Fruit fly (Drosophila melanogaster) whole organism, embryonic: ENCODE data around the gene CG11672.

Source experiments
- Atf6 ChIP-seq: fragments of 200-800 bp; sonication (Bioruptor generic); IDR thresholded peaks from 2 replicates; pipeline ENCODE4 v1.3.6; 2022; ENCODE audit warnings: missing biosample characterization, missing genetic modification characterization
- Blimp-1 ChIP-seq: fragments of 200-800 bp; sonication (Bioruptor generic); optimal IDR thresholded peaks from 3 replicates; lab custom pipeline; 2018; ENCODE audit warnings: missing biosample characterization, missing genetic modification characterization, mild to moderate bottlenecking, moderate library complexity, missing genetic modification reagents
- CG11723 ChIP-seq: fragments of 200-800 bp; sonication (Bioruptor generic); optimal IDR thresholded peaks from 2 replicates; lab custom pipeline; 2017; ENCODE audit warnings: missing biosample characterization, mild to moderate bottlenecking, missing genetic modification characterization
- CG14965 ChIP-seq: fragments of 200-800 bp; sonication (Bioruptor generic); optimal IDR thresholded peaks from 2 replicates; lab custom pipeline; 2016; ENCODE audit warnings: missing biosample characterization, missing genetic modification characterization, borderline replicate concordance
- CG15479 ChIP-seq: fragments of 200-800 bp; sonication (Bioruptor generic); optimal IDR thresholded peaks from 3 replicates; lab custom pipeline; 2019; ENCODE audit warnings: missing biosample characterization, mild to moderate bottlenecking, missing genetic modification characterization, moderate library complexity
- CG15514 ChIP-seq: fragments of 200-800 bp; sonication (Bioruptor generic); optimal IDR thresholded peaks from 3 replicates; lab custom pipeline; 2017; ENCODE audit warnings: missing biosample characterization, missing genetic modification characterization, mild to moderate bottlenecking, moderate library complexity, missing genetic modification reagents
- CG15696 ChIP-seq: fragments of 200-800 bp; sonication (Bioruptor generic); optimal IDR thresholded peaks from 2 replicates; lab custom pipeline; 2019; ENCODE audit warnings: missing biosample characterization, mild to moderate bottlenecking, missing genetic modification characterization, moderate library complexity
- CG18476 ChIP-seq: fragments of 200-800 bp; sonication (Bioruptor generic); optimal IDR thresholded peaks from 2 replicates; lab custom pipeline; 2016; ENCODE audit warnings: missing biosample characterization, mild to moderate bottlenecking, missing genetic modification characterization
- CG2712 ChIP-seq: fragments of 200-800 bp; optimal IDR thresholded peaks from 3 replicates; lab custom pipeline; 2019; ENCODE audit warnings: missing biosample characterization, mild to moderate bottlenecking, missing genetic modification characterization, moderate library complexity
- CG3065 ChIP-seq: fragments of 200-800 bp; sonication (Bioruptor generic); optimal IDR thresholded peaks from 2 replicates; lab custom pipeline; 2016; ENCODE audit warnings: missing biosample characterization, missing genetic modification characterization
- CG4617 ChIP-seq: fragments of 200-800 bp; sonication (Bioruptor generic); optimal IDR thresholded peaks from 3 replicates; lab custom pipeline; 2016; ENCODE audit warnings: missing biosample characterization, missing genetic modification characterization, borderline replicate concordance
- CG5953 ChIP-seq: fragments of 200-800 bp; sonication (Bioruptor generic); IDR thresholded peaks from 2 replicates; pipeline ENCODE4 v1.3.6; 2022; ENCODE audit warnings: missing biosample characterization, missing genetic modification characterization
- CG6654 ChIP-seq: fragments of 200-800 bp; sonication (Bioruptor generic); optimal IDR thresholded peaks from 2 replicates; lab custom pipeline; 2017; ENCODE audit warnings: missing biosample characterization, mild to moderate bottlenecking, missing genetic modification characterization
- CG6854 ChIP-seq: fragments of 200-800 bp; sonication (Bioruptor generic); optimal IDR thresholded peaks from 3 replicates; lab custom pipeline; 2017; ENCODE audit warnings: missing biosample characterization, mild to moderate bottlenecking, missing genetic modification characterization
- CG8388 ChIP-seq: fragments of 200-800 bp; sonication (Bioruptor generic); optimal IDR thresholded peaks from 2 replicates; lab custom pipeline; 2019; ENCODE audit warnings: missing biosample characterization, mild to moderate bottlenecking, missing genetic modification characterization, moderate library complexity
- CG9727 ChIP-seq: fragments of 200-800 bp; sonication (Bioruptor generic); optimal IDR thresholded peaks from 3 replicates; lab custom pipeline; 2017; ENCODE audit warnings: missing biosample characterization, mild to moderate bottlenecking, missing genetic modification characterization
- CoRest ChIP-seq: fragments of 200-800 bp; sonication (Bioruptor generic); optimal IDR thresholded peaks from 3 replicates; lab custom pipeline; 2018; ENCODE audit warnings: missing biosample characterization, mild to moderate bottlenecking, missing genetic modification characterization, moderate library complexity
- Dll ChIP-seq: fragments of 200-800 bp; sonication (Bioruptor generic); IDR thresholded peaks from 4 replicates; pipeline ENCODE4 v1.3.6; 2022; ENCODE audit warnings: missing biosample characterization, missing genetic modification characterization; ENCODE audit not compliant: partially characterized antibody
- Dp ChIP-seq: fragments of 200-800 bp; sonication (Bioruptor generic); optimal IDR thresholded peaks from 2 replicates; lab custom pipeline; 2018; ENCODE audit warnings: missing biosample characterization, mild to moderate bottlenecking, missing genetic modification characterization, moderate library complexity
- HLH3B ChIP-seq: fragments of 200-800 bp; sonication (Bioruptor generic); IDR thresholded peaks from 2 replicates; pipeline ENCODE4 v1.3.6; 2022; ENCODE audit warnings: missing biosample characterization, missing genetic modification characterization
- HmgZ ChIP-seq: fragments of 200-800 bp; sonication (Bioruptor generic); optimal IDR thresholded peaks from 2 replicates; lab custom pipeline; 2018; ENCODE audit warnings: missing biosample characterization, mild to moderate bottlenecking, missing genetic modification characterization
- MTF-1 ChIP-seq: fragments of 200-800 bp; sonication (Bioruptor generic); optimal IDR thresholded peaks from 2 replicates; lab custom pipeline; 2018; ENCODE audit warnings: missing biosample characterization, mild to moderate bottlenecking, missing genetic modification characterization, borderline replicate concordance
- Mrtf ChIP-seq: fragments of 200-800 bp; sonication (Bioruptor generic); IDR thresholded peaks from 3 replicates; pipeline ENCODE4 v1.3.6; 2022; ENCODE audit warnings: missing biosample characterization, missing genetic modification characterization
- Nf-YA ChIP-seq: fragments of 200-800 bp; sonication (Bioruptor generic); IDR thresholded peaks from 2 replicates; pipeline ENCODE4 v1.3.6; 2022; ENCODE audit warnings: missing biosample characterization, missing genetic modification characterization
- Opbp ChIP-seq: fragments of 200-800 bp; sonication (Bioruptor generic); IDR thresholded peaks from 3 replicates; pipeline ENCODE4 v1.3.6; 2022; ENCODE audit warnings: missing biosample characterization, missing genetic modification characterization; ENCODE audit not compliant: partially characterized antibody
- Optix ChIP-seq: fragments of 200-800 bp; sonication (Bioruptor generic); IDR thresholded peaks from 3 replicates; pipeline ENCODE4 v1.3.6; 2022; ENCODE audit warnings: missing biosample characterization, missing genetic modification characterization
- Pdp1 ChIP-seq, 2 experiments: fragments of 200-800 bp; sonication (Bioruptor generic); optimal IDR thresholded peaks; 3 replicates each; lab custom pipeline; 2016; ENCODE audit warnings: missing biosample characterization in 2 of 2, missing genetic modification characterization in 2 of 2, mild to moderate bottlenecking in 1 of 2, moderate library complexity in 1 of 2
- Xbp1 ChIP-seq: fragments of 200-800 bp; sonication (Bioruptor generic); optimal IDR thresholded peaks from 3 replicates; lab custom pipeline; 2016; ENCODE audit warnings: missing biosample characterization, mild to moderate bottlenecking, missing genetic modification characterization
- bigmax ChIP-seq: fragments of 200-800 bp; sonication (Bioruptor generic); optimal IDR thresholded peaks from 2 replicates; lab custom pipeline; 2018; ENCODE audit warnings: missing biosample characterization, mild to moderate bottlenecking, missing genetic modification characterization
- bowl ChIP-seq: fragments of 200-800 bp; sonication (Bioruptor generic); IDR thresholded peaks from 2 replicates; pipeline ENCODE4 v1.3.6; 2022; ENCODE audit warnings: missing biosample characterization, missing genetic modification characterization
- cas ChIP-seq: fragments of 200-800 bp; sonication (Bioruptor generic); IDR thresholded peaks from 2 replicates; pipeline ENCODE4 v1.3.6; 2022; ENCODE audit warnings: missing biosample characterization, missing genetic modification characterization
- crc ChIP-seq: fragments of 200-800 bp; sonication (Bioruptor generic); optimal IDR thresholded peaks from 2 replicates; lab custom pipeline; 2016; ENCODE audit warnings: missing biosample characterization, missing genetic modification characterization
- ewg ChIP-seq: fragments of 200-800 bp; sonication (Bioruptor generic); optimal IDR thresholded peaks from 3 replicates; lab custom pipeline; 2017; ENCODE audit warnings: mild to moderate bottlenecking, missing biosample characterization, missing genetic modification reagents, missing genetic modification characterization
- eyg ChIP-seq: fragments of 200-800 bp; sonication (Bioruptor generic); optimal IDR thresholded peaks from 3 replicates; lab custom pipeline; 2016; ENCODE audit warnings: missing biosample characterization, missing genetic modification characterization
- gfzf ChIP-seq: fragments of 200-800 bp; sonication (Bioruptor generic); optimal IDR thresholded peaks from 2 replicates; lab custom pipeline; 2016; ENCODE audit warnings: missing biosample characterization, mild to moderate bottlenecking, missing genetic modification characterization, moderate library complexity
- ham ChIP-seq: fragments of 200-800 bp; sonication (Bioruptor generic); IDR thresholded peaks from 2 replicates; pipeline ENCODE4 v1.3.6; 2022; ENCODE audit warnings: missing biosample characterization, missing genetic modification characterization
- lab ChIP-seq: fragments of 200-800 bp; sonication (Bioruptor generic); optimal IDR thresholded peaks from 3 replicates; lab custom pipeline; 2017; ENCODE audit warnings: missing biosample characterization, missing genetic modification characterization, mild to moderate bottlenecking, moderate library complexity, missing genetic modification reagents
- nau ChIP-seq: fragments of 200-800 bp; sonication (Bioruptor generic); optimal IDR thresholded peaks from 3 replicates; lab custom pipeline; 2017; ENCODE audit warnings: missing biosample characterization, mild to moderate bottlenecking, missing genetic modification characterization, missing genetic modification reagents
- nmo ChIP-seq: fragments of 200-800 bp; sonication (Bioruptor generic); optimal IDR thresholded peaks from 2 replicates; lab custom pipeline; 2018; ENCODE audit warnings: missing biosample characterization, mild to moderate bottlenecking, missing genetic modification characterization, moderate library complexity
- odd ChIP-seq: fragments of 200-800 bp; sonication (Bioruptor generic); optimal IDR thresholded peaks from 2 replicates; lab custom pipeline; 2017; ENCODE audit warnings: missing biosample characterization, mild to moderate bottlenecking, missing genetic modification characterization
- org-1 ChIP-seq: fragments of 200-800 bp; sonication (Bioruptor generic); optimal IDR thresholded peaks from 2 replicates; lab custom pipeline; 2017; ENCODE audit warnings: missing biosample characterization, missing genetic modification characterization
- pfk ChIP-seq: fragments of 200-800 bp; sonication (Bioruptor generic); optimal IDR thresholded peaks from 2 replicates; lab custom pipeline; 2018; ENCODE audit warnings: missing biosample characterization, mild to moderate bottlenecking, missing genetic modification characterization, moderate library complexity
- pzg ChIP-seq: fragments of 200-800 bp; sonication (Bioruptor generic); optimal IDR thresholded peaks from 3 replicates; lab custom pipeline; 2018; ENCODE audit warnings: missing biosample characterization, mild to moderate bottlenecking, missing genetic modification characterization, moderate library complexity
- ttk ChIP-seq: fragments of 200-800 bp; sonication (Bioruptor generic); IDR thresholded peaks from 2 replicates; pipeline ENCODE4 v2.1.2; 2022; ENCODE audit warnings: missing biosample characterization, missing genetic modification characterization
- twi ChIP-seq: fragments of 200-800 bp; optimal IDR thresholded peaks from 2 replicates; lab custom pipeline; 2019; ENCODE audit warnings: missing biosample characterization, mild to moderate bottlenecking, missing genetic modification characterization, moderate library complexity
- vvl ChIP-seq: fragments of 200-800 bp; sonication (Bioruptor generic); IDR thresholded peaks from 2 replicates; pipeline ENCODE4 v1.3.6; 2022; ENCODE audit warnings: missing biosample characterization, missing genetic modification characterization
- wek ChIP-seq: fragments of 200-800 bp; sonication (Bioruptor generic); optimal IDR thresholded peaks from 3 replicates; lab custom pipeline; 2018; ENCODE audit warnings: missing biosample characterization, mild to moderate bottlenecking, missing genetic modification characterization, moderate library complexity
- zf30C ChIP-seq: fragments of 200-800 bp; sonication (Bioruptor generic); optimal IDR thresholded peaks from 3 replicates; lab custom pipeline; 2018; ENCODE audit warnings: missing biosample characterization, mild to moderate bottlenecking, missing genetic modification characterization

The CG11672 gene

DNA sequence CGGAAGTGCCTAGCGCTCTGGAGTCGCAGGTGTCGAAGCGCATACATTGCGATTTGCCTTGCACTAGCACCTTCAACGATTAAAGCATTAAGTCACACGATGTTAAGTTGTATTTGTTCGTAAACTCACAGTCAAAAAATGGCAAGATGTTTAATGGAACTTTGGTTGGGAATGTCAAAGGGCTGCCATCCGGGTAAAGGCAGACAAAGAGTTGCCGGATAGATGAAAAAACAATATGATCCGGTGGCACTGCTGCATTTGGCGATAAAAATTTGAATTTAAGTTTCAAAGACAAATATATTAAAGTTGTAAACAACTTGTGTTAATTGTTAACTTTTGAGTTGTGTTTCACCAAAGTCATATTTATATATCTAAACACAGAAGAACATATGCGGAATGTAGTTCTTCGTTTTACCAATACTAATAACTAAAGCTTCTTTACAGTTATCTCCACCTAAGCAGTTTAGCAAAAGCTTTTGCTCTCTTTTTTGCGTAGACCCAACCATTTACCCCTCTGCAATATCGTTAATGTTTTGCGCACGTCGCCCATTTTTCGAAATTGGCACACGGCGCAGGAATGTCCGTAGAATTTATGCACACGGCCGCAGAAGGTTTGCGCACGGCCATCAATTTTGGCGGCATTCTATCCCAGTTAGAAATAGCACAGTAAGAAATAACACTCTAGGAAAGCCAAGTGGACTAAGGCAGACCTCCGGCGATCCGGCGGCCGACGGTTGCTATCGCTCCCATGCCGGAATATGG is 26.1 kb upstream of the CG11672 start, which contains the start of gene Coq2 (continued):
- TF ChIP-seq Pdp1 (GFP tag; optimal IDR thresholded peaks at IDR 0.05; lab: Kevin White, UChicago) = peak in 1 of 2 experiments; percentile 18
- TF ChIP-seq vvl (GFP tag; lab: Robert Waterston, UW) = peak; percentile 29; the same call in 1 of the 2 replicates
- TF ChIP-seq CG18476 = no peak
- TF ChIP-seq HmgZ (tag; lab: Kevin White, UChicago) = peak; percentile 2
- no peak for TF ChIP-seq CG6654 (GFP tag; lab: Kevin White, UChicago)
- TF ChIP-seq odd (GFP tag; lab: Kevin White, UChicago) = no peak
- TF ChIP-seq pzg (GFP tag; lab: Kevin White, UChicago) = peak; percentile 74
- TF ChIP-seq CG15514 (GFP tag; lab: Kevin White, UChicago) = peak; percentile 60
- TF ChIP-seq org-1 = no peak
- peak; percentile 2 for TF ChIP-seq Xbp1 (GFP tag; lab: Kevin White, UChicago)
- peak; percentile 100 for TF ChIP-seq MTF-1 (GFP tag; lab: Kevin White, UChicago)
- TF ChIP-seq twi (tag; lab: Kevin White, UChicago) = no peak
- no peak for TF ChIP-seq ttk
- no peak for TF ChIP-seq eyg (GFP tag; lab: Kevin White, UChicago)
- no peak for TF ChIP-seq Atf6
- no peak for TF ChIP-seq CG14965 (GFP tag; lab: Kevin White, UChicago)
- no peak for TF ChIP-seq crc (GFP tag; lab: Kevin White, UChicago)
- TF ChIP-seq bigmax (GFP tag; lab: Kevin White, UChicago) = no peak
- TF ChIP-seq Dp = peak; percentile 93
- no peak for TF ChIP-seq CG15696 (tag; lab: Kevin White, UChicago)
- TF ChIP-seq nmo (GFP tag; lab: Kevin White, UChicago) = peak; percentile 12
- TF ChIP-seq Dll (GFP tag; lab: Robert Waterston, UW) = no peak
- TF ChIP-seq Mrtf = no peak
- TF ChIP-seq CG15479 (GFP tag; lab: Kevin White, UChicago) = no peak
- no peak for TF ChIP-seq CG3065
- no peak for TF ChIP-seq Optix (GFP tag; lab: Robert Waterston, UW)
- no peak for TF ChIP-seq CG8388 (GFP tag; lab: Kevin White, UChicago)
- TF ChIP-seq HLH3B (GFP tag; lab: Robert Waterston, UW) = no peak
- no peak for TF ChIP-seq ham (GFP tag; lab: Robert Waterston, UW)
- TF ChIP-seq CG11723 (GFP tag; lab: Kevin White, UChicago) = no peak
- TF ChIP-seq pfk (GFP tag; lab: Kevin White, UChicago) = no peak
- no peak for TF ChIP-seq CG2712
- no peak for TF ChIP-seq bowl (GFP tag; lab: Robert Waterston, UW)
- no peak for TF ChIP-seq Blimp-1 (GFP tag; lab: Kevin White, UChicago)
- no peak for TF ChIP-seq CoRest
- TF ChIP-seq cas (GFP tag; lab: Robert Waterston, UW) = no peak
- TF ChIP-seq CG6854 (GFP tag; lab: Kevin White, UChicago) = no peak
- TF ChIP-seq CG9727 (GFP tag; lab: Kevin White, UChicago) = no peak
- no peak for TF ChIP-seq wek (GFP tag; lab: Kevin White, UChicago)
- peak; percentile 38 for TF ChIP-seq ewg (GFP tag; lab: Kevin White, UChicago)
- no peak for TF ChIP-seq zf30C (GFP tag; lab: Kevin White, UChicago)
- TF ChIP-seq nau = no peak
- TF ChIP-seq Opbp (GFP tag; lab: Robert Waterston, UW) = no peak
- peak; percentile 65 for TF ChIP-seq CG4617
- TF ChIP-seq Nf-YA = no peak
- TF ChIP-seq CG5953 (GFP tag; lab: Robert Waterston, UW) = no peak
- peak; percentile 13 for TF ChIP-seq gfzf (GFP tag; lab: Kevin White, UChicago)
- TF ChIP-seq lab (GFP tag; lab: Kevin White, UChicago) = no peak
